Worm (Caenorhabditis elegans): ENCODE data around the gene ugt-29.

ugt-29 gene

DNA sequence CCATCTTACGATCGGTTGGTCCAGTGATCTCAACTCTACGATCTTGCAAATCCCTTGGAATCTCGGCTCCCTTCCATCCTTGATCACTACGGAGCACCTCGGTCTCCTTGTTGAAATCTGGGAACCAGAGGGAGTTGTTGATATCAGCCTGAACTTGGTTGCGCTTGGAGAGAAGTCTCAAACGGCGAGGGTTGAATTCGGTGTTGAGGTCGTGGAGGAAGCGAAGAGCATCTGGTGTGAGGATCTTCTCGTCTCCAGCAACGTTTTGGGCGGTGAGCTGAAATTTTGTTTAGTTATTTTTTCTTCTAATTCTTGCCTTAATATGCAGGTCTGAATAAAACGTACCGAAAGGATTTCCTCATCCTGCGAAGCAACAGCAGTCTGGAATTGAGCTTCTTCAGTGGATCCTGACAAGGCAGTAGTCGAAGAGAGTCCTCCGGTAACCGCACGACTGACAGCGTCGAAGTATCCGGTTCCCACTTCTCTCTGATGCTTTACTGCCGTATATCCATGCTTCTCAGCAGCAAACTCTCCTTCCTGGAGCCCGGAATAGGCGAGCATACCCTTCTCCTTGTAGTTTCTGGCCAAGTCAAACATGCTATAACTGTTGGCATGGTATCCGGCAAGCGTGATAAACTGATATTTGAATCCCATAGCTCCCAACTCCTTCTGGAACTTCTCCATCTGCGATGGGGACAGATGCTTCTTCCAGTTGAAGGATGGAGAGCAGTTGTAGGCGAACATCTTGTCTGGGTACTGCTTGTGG is 26.6 kb upstream of the ugt-29 start:
- peak; percentile 1 for TF ChIP-seq aly-2 (tag; optimal IDR thresholded peaks at IDR 0.05)
- TF ChIP-seq lir-3 (tag; optimal IDR thresholded peaks at IDR 0.05; ENCODE audit: poor library complexity) = peak; percentile 7
- peak in 1 of 6 experiments; percentile 38 for TF ChIP-seq elt-3 (tag; optimal IDR thresholded peaks at IDR 0.05)
- peak in 1 of 2 experiments; percentile 58 for TF ChIP-seq lin-35 (GFP tag; optimal IDR thresholded peaks at IDR 0.05)
- TF ChIP-seq lin-14 (GFP tag; optimal IDR thresholded peaks at IDR 0.05) = no peak
- no peak for TF ChIP-seq efl-1 (optimal IDR thresholded peaks at IDR 0.05)
- TF ChIP-seq efl-1 (GFP tag; optimal IDR thresholded peaks at IDR 0.05 in 1 of 2) = peak in 1 of 2 experiments; percentile 82
- TF ChIP-seq ama-1 (optimal IDR thresholded peaks at IDR 0.05) = peak; percentile 66
- no peak for TF ChIP-seq isw-1 (GFP tag; IDR thresholded peaks at IDR 0.05)
- TF ChIP-seq swsn-7 (tag; optimal IDR thresholded peaks at IDR 0.05) = no peak

DNA sequence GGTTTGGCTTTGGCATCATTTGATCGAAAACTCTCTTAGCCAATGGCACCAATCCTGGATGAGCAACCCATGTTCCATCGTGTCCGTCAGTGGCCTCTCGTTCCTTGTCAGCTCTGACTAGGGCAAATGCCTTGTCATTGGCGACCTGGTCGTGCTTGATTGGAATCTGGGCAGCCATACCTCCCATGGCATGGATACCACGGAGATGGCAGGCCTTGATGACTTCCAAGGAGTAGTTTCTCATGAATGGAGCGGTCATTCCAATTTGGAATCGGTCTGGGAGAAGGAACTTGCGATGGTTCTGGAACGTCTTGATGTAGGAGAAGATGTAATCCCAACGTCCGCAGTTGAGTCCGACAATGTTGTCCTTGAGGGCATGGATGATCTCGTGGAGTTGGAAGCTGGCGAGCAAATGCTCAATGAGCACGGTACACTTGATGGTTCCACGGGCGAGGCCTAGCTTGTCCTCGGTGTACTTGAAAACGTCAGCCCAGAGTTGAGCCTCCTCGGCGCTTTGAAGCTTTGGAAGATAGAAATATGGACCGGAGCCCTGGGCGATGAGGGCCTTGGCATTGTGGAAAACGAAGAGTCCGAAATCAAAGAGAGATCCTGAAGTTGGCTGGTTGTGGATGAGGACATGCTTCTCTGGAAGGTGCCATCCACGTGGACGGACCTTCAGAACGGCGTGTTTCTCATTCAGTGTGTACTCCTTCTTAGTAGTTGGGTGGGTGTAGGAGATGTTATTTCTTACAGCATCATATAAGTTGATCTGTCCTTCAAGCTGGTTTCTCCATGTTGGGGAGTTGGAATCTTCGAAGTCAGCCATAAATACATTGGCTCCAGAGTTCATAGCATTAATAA is 25.8 kb upstream of the ugt-29 start:
- TF ChIP-seq mdl-1 (tag; optimal IDR thresholded peaks at IDR 0.05) (no peak), nhr-85 (tag) (peak; percentile 49), elt-2 (tag; optimal IDR thresholded peaks at IDR 0.05) (no peak), nhr-76 (tag; optimal IDR thresholded peaks at IDR 0.05) (no peak), ces-1 (GFP tag; optimal IDR thresholded peaks at IDR 0.05) (no peak), nhr-47 (tag; optimal IDR thresholded peaks at IDR 0.05) (no peak), mep-1 (tag; optimal IDR thresholded peaks at IDR 0.05) (no peak), unc-30 (tag; optimal IDR thresholded peaks at IDR 0.05) (no peak), fkh-8 (tag; optimal IDR thresholded peaks at IDR 0.05) (no peak), ceh-88 (GFP tag; IDR thresholded peaks at IDR 0.05) (no peak), ama-1 (optimal IDR thresholded peaks at IDR 0.05) (peak; percentile 92), tlp-1 (tag; optimal IDR thresholded peaks at IDR 0.05) (no peak), fos-1 (tag; optimal IDR thresholded peaks at IDR 0.05) (no peak), irx-1 (tag; optimal IDR thresholded peaks at IDR 0.05) (no peak), unc-98 (GFP tag; IDR thresholded peaks at IDR 0.05) (no peak), alr-1 (tag; optimal IDR thresholded peaks at IDR 0.05; ENCODE audit: borderline replicate concordance) (no peak), sup-37 (GFP tag; optimal IDR thresholded peaks at IDR 0.05) (peak; percentile 5), C16A3.4 (tag; optimal IDR thresholded peaks at IDR 0.05) (peak; percentile 32), snu-23 (GFP tag; optimal IDR thresholded peaks at IDR 0.05) (peak; percentile 27), lin-14 (GFP tag; optimal IDR thresholded peaks at IDR 0.05) (no peak), lsy-2 (tag; optimal IDR thresholded peaks at IDR 0.05) (no peak), aly-2 (tag; optimal IDR thresholded peaks at IDR 0.05) (peak; percentile 34), mef-2 (tag; optimal IDR thresholded peaks at IDR 0.05) (no peak), nhr-77 (tag; optimal IDR thresholded peaks at IDR 0.05) (no peak), snpc-4 (tag; optimal IDR thresholded peaks at IDR 0.05) (no peak), elt-3 (tag; optimal IDR thresholded peaks at IDR 0.05) (no peak), sox-4 (tag; optimal IDR thresholded peaks at IDR 0.05) (no peak), C04F5.9 (tag; optimal IDR thresholded peaks at IDR 0.05) (peak; percentile 31), efl-1 (optimal IDR thresholded peaks at IDR 0.05) (no peak), efl-1 (GFP tag; optimal IDR thresholded peaks at IDR 0.05 in 1 of 2) (peak in 1 of 2 experiments; percentile 84), lir-3 (tag; optimal IDR thresholded peaks at IDR 0.05; ENCODE audit: poor library complexity) (no peak), zag-1 (tag; optimal IDR thresholded peaks at IDR 0.05) (no peak), blmp-1 (tag; optimal IDR thresholded peaks at IDR 0.05) (no peak), nhr-90 (tag; optimal IDR thresholded peaks at IDR 0.05; ENCODE audit: poor library complexity) (no peak), nhr-71 (tag; optimal IDR thresholded peaks at IDR 0.05) (no peak), ceh-8 (GFP tag; optimal IDR thresholded peaks at IDR 0.05) (no peak), egl-13 (tag; optimal IDR thresholded peaks at IDR 0.05) (no peak), ceh-82 (tag; optimal IDR thresholded peaks at IDR 0.05) (no peak), ztf-4 (tag; optimal IDR thresholded peaks at IDR 0.05) (no peak)

Measured in whole organism, L1 larva.